Worm (Caenorhabditis elegans): Measurements from ENCODE around the gene Y55D5A.3.

DNA sequence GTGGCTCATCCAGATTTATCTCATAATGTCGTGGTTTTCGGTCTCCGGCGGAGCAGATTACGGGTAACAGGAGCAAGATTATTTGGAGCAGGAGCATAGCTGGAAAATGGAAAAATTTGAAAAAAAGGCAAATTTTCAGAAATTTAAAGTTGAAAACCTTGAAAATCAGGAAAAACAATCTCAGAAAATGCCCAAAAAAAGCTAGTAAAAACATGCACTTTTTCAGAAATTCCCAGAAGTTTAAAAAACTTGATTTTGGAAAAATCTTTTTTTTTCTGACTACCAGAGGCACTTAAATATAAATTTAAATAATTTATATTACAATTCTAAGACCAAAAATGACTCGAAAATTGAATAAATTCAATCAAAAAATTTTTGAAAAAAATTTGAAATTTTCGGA lies at the start of gene Y55D5A.3:
- TF ChIP-seq sea-2 (GFP tag; optimal IDR thresholded peaks at IDR 0.05) (no peak), mdl-1 (tag; optimal IDR thresholded peaks at IDR 0.05) (no peak), ama-1 (optimal IDR thresholded peaks at IDR 0.05) (no peak), unc-62 (GFP tag; optimal IDR thresholded peaks at IDR 0.05) (no peak), zag-1 (tag; optimal IDR thresholded peaks at IDR 0.05) (no peak), nhr-25 (tag; optimal IDR thresholded peaks at IDR 0.05) (no peak)

Measured in whole organism, L3 larva.